Worm (Caenorhabditis elegans) whole organism, midembryonic: ENCODE measurements around the gene pafo-1.

Experiments
- cog-1 ChIP-seq: sonication (generic microtip); optimal IDR thresholded peaks from 2 replicates; lab custom pipeline; 2016; ENCODE audit warnings: missing genetic modification characterization, missing compliant biosample characterization
- tab-1 ChIP-seq: fragments of 200-800 bp; sonication (Bioruptor generic); IDR thresholded peaks from 2 replicates; pipeline ENCODE4 v1.3.6; 2022; ENCODE audit warnings: missing genetic modification characterization, missing compliant biosample characterization
- ztf-29 ChIP-seq: fragments of 200-800 bp; sonication (Bioruptor generic); IDR thresholded peaks from 2 replicates; pipeline ENCODE4 v1.3.6; 2022; ENCODE audit warnings: missing genetic modification reagents, missing genetic modification characterization, missing compliant biosample characterization

DNA sequence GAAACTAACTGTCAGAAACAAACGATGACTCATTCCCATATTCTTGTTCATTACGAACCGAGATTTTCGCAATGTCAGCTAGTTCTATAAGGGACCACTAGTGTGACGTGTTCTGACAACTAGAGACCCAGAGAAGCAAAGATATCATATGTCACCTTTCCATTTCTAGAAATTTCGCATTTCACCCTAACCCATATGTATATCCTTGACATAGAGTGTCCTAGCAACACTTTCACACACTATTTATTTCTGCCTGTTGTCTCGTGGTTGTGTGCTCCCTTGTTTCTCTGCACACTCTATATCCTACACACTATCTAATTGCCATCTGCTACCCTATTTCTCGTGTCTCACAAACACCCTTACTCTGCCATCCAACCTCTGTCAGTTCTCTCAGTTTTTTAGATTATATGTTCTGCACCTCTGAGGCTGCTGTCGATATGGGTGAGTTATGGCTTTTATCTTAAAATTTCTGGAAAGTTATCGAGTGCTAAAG is 27.5 kb downstream of the pafo-1 start, which contains the start of the genes F38B7.17 and F38B7.3:
- TF ChIP-seq tab-1 = no peak
- no peak for TF ChIP-seq ztf-29 (GFP tag; lab: Robert Waterston, UW)
- TF ChIP-seq cog-1 (tag; lab: Kevin White, UChicago) = no peak
